Worm (Caenorhabditis elegans): ENCODE results near the gene B0547.2.

B0547.2 gene

ce11 chrIV:5662886-5663285 lies 17.1 kb downstream of the B0547.2 start:
- TF ChIP-seq skn-1 (tag; optimal IDR thresholded peaks at IDR 0.05) = no peak
- TF ChIP-seq ceh-82 (tag; optimal IDR thresholded peaks at IDR 0.05) = no peak
- no peak for TF ChIP-seq snpc-4 (tag; optimal IDR thresholded peaks at IDR 0.05)
- TF ChIP-seq ama-1 (optimal IDR thresholded peaks at IDR 0.05) = no peak
- TF ChIP-seq fos-1 (tag; optimal IDR thresholded peaks at IDR 0.05) = no peak
- TF ChIP-seq ZK546.5 (tag; optimal IDR thresholded peaks at IDR 0.05) = no peak
- no peak for TF ChIP-seq tbx-2 (tag; optimal IDR thresholded peaks at IDR 0.05)
- no peak for TF ChIP-seq ceh-9 (tag; optimal IDR thresholded peaks at IDR 0.05)
- no peak for TF ChIP-seq egl-5 (tag; optimal IDR thresholded peaks at IDR 0.05)
- TF ChIP-seq elt-3 (tag; optimal IDR thresholded peaks at IDR 0.05) = no peak
- TF ChIP-seq mml-1 (tag; optimal IDR thresholded peaks at IDR 0.05) = no peak
- TF ChIP-seq fkh-2 (tag; optimal IDR thresholded peaks at IDR 0.05) = no peak
- no peak for TF ChIP-seq nhr-237 (tag; optimal IDR thresholded peaks at IDR 0.05)

ce11 chrIV:5664375-5665004 lies 18.7 kb downstream of the B0547.2 start, which contains the start of gene bec-1:
TSS of gene bec-1 (minus strand) at chrIV:5664425.
- TF ChIP-seq elt-2 (tag; optimal IDR thresholded peaks at IDR 0.05) (peak; percentile 43), nhr-67 (tag; optimal IDR thresholded peaks at IDR 0.05) (no peak), ZK546.5 (tag; optimal IDR thresholded peaks at IDR 0.05) (no peak), ama-1 (optimal IDR thresholded peaks at IDR 0.05) (peak; percentile 65), fos-1 (tag; optimal IDR thresholded peaks at IDR 0.05) (no peak), nfya-1 (tag; optimal IDR thresholded peaks at IDR 0.05; ENCODE audit: insufficient read depth) (no peak), pqm-1 (tag; optimal IDR thresholded peaks at IDR 0.05) (peak; percentile 11), fkh-2 (tag; optimal IDR thresholded peaks at IDR 0.05) (no peak), lsy-12 (tag; optimal IDR thresholded peaks at IDR 0.05) (no peak), ztf-11 (tag; optimal IDR thresholded peaks at IDR 0.05) (no peak), nhr-25 (tag; optimal IDR thresholded peaks at IDR 0.05) (peak; percentile 5), aly-2 (tag; optimal IDR thresholded peaks at IDR 0.05) (no peak), ztf-4 (tag; optimal IDR thresholded peaks at IDR 0.05) (no peak), pha-4 (tag; optimal IDR thresholded peaks at IDR 0.05) (peak; percentile 25), skn-1 (tag; optimal IDR thresholded peaks at IDR 0.05) (no peak)

ce11 chrIV:5665353-5665918 lies 19.6 kb downstream of the B0547.2 start:
- TF ChIP-seq nhr-25 (tag; optimal IDR thresholded peaks at IDR 0.05) (peak; percentile 92), nhr-77 (tag; optimal IDR thresholded peaks at IDR 0.05) (no peak), jun-1 (tag; optimal IDR thresholded peaks at IDR 0.05) (peak; percentile 31), snpc-4 (tag; optimal IDR thresholded peaks at IDR 0.05) (peak; percentile 7), ama-1 (optimal IDR thresholded peaks at IDR 0.05) (peak; percentile 83), lin-39 (tag; optimal IDR thresholded peaks at IDR 0.05) (peak; percentile 70), daf-12 (tag; optimal IDR thresholded peaks at IDR 0.05) (no peak), pqm-1 (tag; optimal IDR thresholded peaks at IDR 0.05) (no peak), unc-39 (tag; optimal IDR thresholded peaks at IDR 0.05) (no peak), nhr-237 (tag; optimal IDR thresholded peaks at IDR 0.05) (no peak), mdl-1 (tag; optimal IDR thresholded peaks at IDR 0.05) (no peak), ceh-9 (tag; optimal IDR thresholded peaks at IDR 0.05) (no peak), ztf-11 (tag; optimal IDR thresholded peaks at IDR 0.05) (no peak), skn-1 (tag; optimal IDR thresholded peaks at IDR 0.05) (no peak), pha-4 (tag; optimal IDR thresholded peaks at IDR 0.05) (peak; percentile 11), nfya-1 (tag; optimal IDR thresholded peaks at IDR 0.05; ENCODE audit: insufficient read depth) (peak; percentile 69), nhr-23 (tag; optimal IDR thresholded peaks at IDR 0.05) (peak; percentile 24), nhr-43 (tag; optimal IDR thresholded peaks at IDR 0.05; ENCODE audit: poor library complexity, severe bottlenecking) (peak; percentile 45), fkh-10 (GFP tag; optimal IDR thresholded peaks at IDR 0.05) (no peak), ztf-4 (tag; optimal IDR thresholded peaks at IDR 0.05) (peak; percentile 27), tbx-2 (tag; optimal IDR thresholded peaks at IDR 0.05) (no peak), R02D3.7 (tag; optimal IDR thresholded peaks at IDR 0.05) (no peak), fos-1 (tag; optimal IDR thresholded peaks at IDR 0.05) (no peak), ceh-82 (tag; optimal IDR thresholded peaks at IDR 0.05) (no peak), elt-3 (tag; optimal IDR thresholded peaks at IDR 0.05) (no peak), ZK546.5 (tag; optimal IDR thresholded peaks at IDR 0.05) (no peak), nhr-67 (tag; optimal IDR thresholded peaks at IDR 0.05) (no peak), fkh-2 (tag; optimal IDR thresholded peaks at IDR 0.05) (no peak), aly-2 (tag; optimal IDR thresholded peaks at IDR 0.05) (no peak), elt-2 (tag; optimal IDR thresholded peaks at IDR 0.05) (peak; percentile 35), nhr-12 (tag; optimal IDR thresholded peaks at IDR 0.05) (no peak), sea-2 (GFP tag; optimal IDR thresholded peaks at IDR 0.05) (no peak), nhr-76 (tag; optimal IDR thresholded peaks at IDR 0.05) (no peak), lsy-12 (tag; optimal IDR thresholded peaks at IDR 0.05) (no peak), egl-27 (tag; optimal IDR thresholded peaks at IDR 0.05) (no peak), nhr-11 (tag; optimal IDR thresholded peaks at IDR 0.05) (no peak), nhr-28 (tag; optimal IDR thresholded peaks at IDR 0.05) (no peak), egl-5 (tag; optimal IDR thresholded peaks at IDR 0.05) (peak; percentile 54), ceh-16 (tag; optimal IDR thresholded peaks at IDR 0.05) (no peak), mml-1 (tag; optimal IDR thresholded peaks at IDR 0.05) (no peak), lin-15B (tag; optimal IDR thresholded peaks at IDR 0.05) (peak; percentile 42), ceh-28 (tag; optimal IDR thresholded peaks at IDR 0.05) (no peak), elt-1 (tag; optimal IDR thresholded peaks at IDR 0.05) (no peak), unc-62 (GFP tag; optimal IDR thresholded peaks at IDR 0.05) (no peak)

Data from whole organism, L3 larva.